Worm (Caenorhabditis elegans): ENCODE data around the gene drd-50.

The drd-50 gene

ce11 chrIV:4117432-4117831 is at the start of gene drd-50:
TSS of gene drd-50 (plus strand) at chrIV:4117732.
- TF ChIP-seq pqm-1 (tag; optimal IDR thresholded peaks at IDR 0.05) (peak; percentile 42), ceh-32 (tag; optimal IDR thresholded peaks at IDR 0.05; ENCODE audit: poor library complexity) (no peak)

ce11 chrIV:4068480-4068879 is 49.1 kb upstream of the drd-50 start, which contains the start of gene fbxb-55:
TSS of gene fbxb-55 (plus strand) at chrIV:4068780.
- no peak for TF ChIP-seq duxl-1 (tag; optimal IDR thresholded peaks at IDR 0.05; ENCODE audit: poor library complexity)
- TF ChIP-seq D1046.2 (GFP tag; IDR thresholded peaks at IDR 0.05), result no peak
- no peak for TF ChIP-seq snpc-1.2 (GFP tag; IDR thresholded peaks at IDR 0.05)
- no peak for TF ChIP-seq tag-97 (GFP tag; IDR thresholded peaks at IDR 0.05)
- TF ChIP-seq lin-29 (GFP tag; IDR thresholded peaks at IDR 0.05), result no peak
- no peak for TF ChIP-seq nhr-28 (tag; optimal IDR thresholded peaks at IDR 0.05)
- no peak for TF ChIP-seq ceh-62 (tag; optimal IDR thresholded peaks at IDR 0.05)
- TF ChIP-seq nhr-6 (tag; optimal IDR thresholded peaks at IDR 0.05), result no peak
- TF ChIP-seq daf-16 (GFP tag; optimal IDR thresholded peaks at IDR 0.05), result no peak
- TF ChIP-seq daf-16 (tag; optimal IDR thresholded peaks at IDR 0.05), result no peak
- no peak for TF ChIP-seq spr-3 (GFP tag; optimal IDR thresholded peaks at IDR 0.05)

ce11 chrIV:4070810-4071209 is 46.7 kb upstream of the drd-50 start:
- TF ChIP-seq ceh-44 (GFP tag; IDR thresholded peaks at IDR 0.05), result no peak
- no peak for TF ChIP-seq dve-1 (tag; optimal IDR thresholded peaks at IDR 0.05; ENCODE audit: insufficient read depth)
- TF ChIP-seq ztf-7 (tag; optimal IDR thresholded peaks at IDR 0.05), result no peak
- no peak for TF ChIP-seq spr-1 (tag; optimal IDR thresholded peaks at IDR 0.05)
- no peak for TF ChIP-seq nhr-76 (tag; optimal IDR thresholded peaks at IDR 0.05)
- no peak for TF ChIP-seq nhr-6 (tag; optimal IDR thresholded peaks at IDR 0.05)
- no peak for TF ChIP-seq lin-1 (GFP tag; IDR thresholded peaks at IDR 0.05)
- no peak for TF ChIP-seq saeg-2 (GFP tag; IDR thresholded peaks at IDR 0.05)
- no peak for TF ChIP-seq ceh-62 (tag; optimal IDR thresholded peaks at IDR 0.05)
- no peak for TF ChIP-seq zfp-3 (GFP tag; conservative IDR thresholded peaks at IDR 0.05)
- no peak for TF ChIP-seq nhr-77 (tag; optimal IDR thresholded peaks at IDR 0.05)
- no peak for TF ChIP-seq F37D6.2 (tag; optimal IDR thresholded peaks at IDR 0.05)
- TF ChIP-seq tra-1 (GFP tag; IDR thresholded peaks at IDR 0.05), result no peak
- TF ChIP-seq zag-1 (tag; optimal IDR thresholded peaks at IDR 0.05), result no peak
- TF ChIP-seq cey-2 (tag; optimal IDR thresholded peaks at IDR 0.05; ENCODE audit: borderline replicate concordance, insufficient read depth), result no peak
- no peak for TF ChIP-seq nhr-28 (tag; optimal IDR thresholded peaks at IDR 0.05)
- no peak for TF ChIP-seq F44E2.7 (GFP tag; IDR thresholded peaks at IDR 0.05)

ce11 chrIV:4072027-4072426 is 45.5 kb upstream of the drd-50 start, which contains the start of gene pqn-75:
TSS of gene pqn-75 (plus strand) at chrIV:4072327.
- TF ChIP-seq cey-2 (tag; optimal IDR thresholded peaks at IDR 0.05; ENCODE audit: borderline replicate concordance, insufficient read depth), result no peak
- no peak for TF ChIP-seq lsy-2 (tag; optimal IDR thresholded peaks at IDR 0.05)
- TF ChIP-seq F49E8.2 (tag; optimal IDR thresholded peaks at IDR 0.05; ENCODE audit: borderline replicate concordance), result no peak
- TF ChIP-seq aha-1 (tag), result no peak
- no peak for TF ChIP-seq madf-5 (GFP tag; IDR thresholded peaks at IDR 0.05)
- no peak for TF ChIP-seq ces-1 (GFP tag; optimal IDR thresholded peaks at IDR 0.05)
- no peak for TF ChIP-seq nhr-10 (tag; optimal IDR thresholded peaks at IDR 0.05)
- no peak for TF ChIP-seq nhr-6 (tag; optimal IDR thresholded peaks at IDR 0.05)
- no peak for TF ChIP-seq unc-62 (GFP tag; optimal IDR thresholded peaks at IDR 0.05 in 1 of 2)
- no peak for TF ChIP-seq unc-62 (tag; optimal IDR thresholded peaks at IDR 0.05)
- no peak for TF ChIP-seq ceh-62 (tag; optimal IDR thresholded peaks at IDR 0.05)
- TF ChIP-seq ZK546.5 (tag; optimal IDR thresholded peaks at IDR 0.05), result no peak
- no peak for TF ChIP-seq F26F4.8 (GFP tag; conservative IDR thresholded peaks at IDR 0.05)
- no peak for TF ChIP-seq zag-1 (tag; optimal IDR thresholded peaks at IDR 0.05)
- TF ChIP-seq madf-9 (GFP tag; conservative IDR thresholded peaks at IDR 0.05), result no peak
- TF ChIP-seq dmd-8 (GFP tag; IDR thresholded peaks at IDR 0.05), result no peak

Data from whole organism, L4 larva.